Fruit fly (Drosophila melanogaster) whole organism, embryonic: Measurements from ENCODE around the gene CG4301.

Experiments
- Asciz ChIP-seq: fragments of 200-800 bp; sonication (Bioruptor generic); optimal IDR thresholded peaks from 2 replicates; lab custom pipeline; 2017; ENCODE audit warnings: missing biosample characterization, mild to moderate bottlenecking, missing genetic modification characterization, missing genetic modification reagents
- B-H2 ChIP-seq: fragments of 200-800 bp; sonication (Bioruptor generic); optimal IDR thresholded peaks from 2 replicates; lab custom pipeline; 2018; ENCODE audit warnings: missing biosample characterization, mild to moderate bottlenecking, missing genetic modification characterization
- Bteb2 ChIP-seq: fragments of 200-800 bp; sonication (Bioruptor generic); optimal IDR thresholded peaks from 2 replicates; lab custom pipeline; 2016; ENCODE audit warnings: missing biosample characterization, missing genetic modification characterization
- CG11723 ChIP-seq: fragments of 200-800 bp; sonication (Bioruptor generic); optimal IDR thresholded peaks from 2 replicates; lab custom pipeline; 2017; ENCODE audit warnings: missing biosample characterization, mild to moderate bottlenecking, missing genetic modification characterization
- CG12219 ChIP-seq: fragments of 200-800 bp; sonication (Bioruptor generic); optimal IDR thresholded peaks from 3 replicates; lab custom pipeline; 2018; ENCODE audit warnings: missing biosample characterization, mild to moderate bottlenecking, missing genetic modification characterization
- CG12769 ChIP-seq: fragments of 200-800 bp; sonication (Bioruptor generic); optimal IDR thresholded peaks from 2 replicates; lab custom pipeline; 2019; ENCODE audit warnings: missing biosample characterization, mild to moderate bottlenecking, missing genetic modification characterization, moderate library complexity
- CG13624 ChIP-seq: fragments of 200-800 bp; sonication (Bioruptor generic); optimal IDR thresholded peaks from 2 replicates; lab custom pipeline; 2016; ENCODE audit warnings: missing biosample characterization, missing genetic modification characterization
- CG13775 ChIP-seq: fragments of 200-800 bp; sonication (Bioruptor generic); optimal IDR thresholded peaks from 3 replicates; lab custom pipeline; 2017; ENCODE audit warnings: missing biosample characterization, mild to moderate bottlenecking, missing genetic modification characterization
- CG14710 ChIP-seq: fragments of 200-800 bp; sonication (Bioruptor generic); optimal IDR thresholded peaks from 3 replicates; lab custom pipeline; 2019; ENCODE audit warnings: missing biosample characterization, mild to moderate bottlenecking, missing genetic modification characterization, moderate library complexity
- CG17328 ChIP-seq: fragments of 200-800 bp; sonication (Bioruptor generic); IDR thresholded peaks from 2 replicates; pipeline ENCODE4 v1.3.6; 2022; ENCODE audit warnings: missing biosample characterization, missing genetic modification characterization
- CG32772 ChIP-seq: fragments of 200-800 bp; sonication (Bioruptor generic); IDR thresholded peaks from 2 replicates; pipeline ENCODE4 v1.3.6; 2022; ENCODE audit warnings: missing biosample characterization, missing genetic modification characterization
- CG34376 ChIP-seq: fragments of 200-800 bp; sonication (Bioruptor generic); optimal IDR thresholded peaks from 2 replicates; lab custom pipeline; 2018; ENCODE audit warnings: missing biosample characterization, mild to moderate bottlenecking, missing genetic modification characterization
- CG4328 ChIP-seq: fragments of 200-800 bp; sonication (Bioruptor generic); optimal IDR thresholded peaks from 3 replicates; lab custom pipeline; 2017; ENCODE audit warnings: missing biosample characterization, missing genetic modification reagents, missing genetic modification characterization
- CG4854 ChIP-seq: fragments of 200-800 bp; sonication (Bioruptor generic); optimal IDR thresholded peaks from 2 replicates; lab custom pipeline; 2016; ENCODE audit warnings: missing biosample characterization, missing genetic modification characterization, inconsistent platforms
- CG6175 ChIP-seq: fragments of 200-800 bp; sonication (Bioruptor generic); IDR thresholded peaks from 3 replicates; pipeline ENCODE4 v1.3.6; 2022; ENCODE audit warnings: missing biosample characterization, missing genetic modification characterization
- CG7839 ChIP-seq: fragments of 200-800 bp; sonication (Bioruptor generic); optimal IDR thresholded peaks from 3 replicates; lab custom pipeline; 2018; ENCODE audit warnings: missing biosample characterization, mild to moderate bottlenecking, missing genetic modification characterization, moderate library complexity
- CG8388 ChIP-seq: fragments of 200-800 bp; sonication (Bioruptor generic); optimal IDR thresholded peaks from 2 replicates; lab custom pipeline; 2019; ENCODE audit warnings: missing biosample characterization, mild to moderate bottlenecking, missing genetic modification characterization, moderate library complexity
- CG8924 ChIP-seq: fragments of 200-800 bp; optimal IDR thresholded peaks from 3 replicates; lab custom pipeline; 2019; ENCODE audit warnings: missing biosample characterization, mild to moderate bottlenecking, missing genetic modification characterization, moderate library complexity
- CG9609 ChIP-seq: fragments of 200-800 bp; sonication (Bioruptor generic); optimal IDR thresholded peaks from 3 replicates; lab custom pipeline; 2016; ENCODE audit warnings: missing biosample characterization, missing genetic modification characterization
- Dbx ChIP-seq: fragments of 200-800 bp; sonication (Bioruptor generic); IDR thresholded peaks from 3 replicates; pipeline ENCODE4 v1.3.6; 2022; ENCODE audit warnings: missing biosample characterization, missing genetic modification characterization
- Doc2 ChIP-seq: fragments of 200-800 bp; sonication (Bioruptor generic); IDR thresholded peaks from 2 replicates; pipeline ENCODE4 v1.3.6; 2022; ENCODE audit warnings: missing biosample characterization, missing genetic modification characterization
- Ets97D ChIP-seq: fragments of 200-800 bp; sonication (Bioruptor generic); optimal IDR thresholded peaks from 3 replicates; lab custom pipeline; 2016; ENCODE audit warnings: missing biosample characterization, missing genetic modification characterization
- Fer1 ChIP-seq: fragments of 200-800 bp; sonication (Bioruptor generic); optimal IDR thresholded peaks from 2 replicates; lab custom pipeline; 2017; ENCODE audit warnings: missing biosample characterization, mild to moderate bottlenecking, missing genetic modification characterization
- Fer2 ChIP-seq: fragments of 200-800 bp; sonication (Bioruptor generic); optimal IDR thresholded peaks from 2 replicates; lab custom pipeline; 2018; ENCODE audit warnings: missing biosample characterization, mild to moderate bottlenecking, missing genetic modification characterization, moderate library complexity
- Hey ChIP-seq: fragments of 200-800 bp; sonication (Bioruptor generic); optimal IDR thresholded peaks from 3 replicates; lab custom pipeline; 2018; ENCODE audit warnings: missing biosample characterization, mild to moderate bottlenecking, missing genetic modification characterization
- HmgD ChIP-seq: fragments of 200-800 bp; sonication (Bioruptor generic); optimal IDR thresholded peaks from 3 replicates; lab custom pipeline; 2016; ENCODE audit warnings: missing biosample characterization, missing genetic modification characterization
- Lim3 ChIP-seq: fragments of 200-800 bp; sonication (Bioruptor generic); IDR thresholded peaks from 2 replicates; pipeline ENCODE4 v1.3.6; 2022; ENCODE audit warnings: missing biosample characterization, missing genetic modification characterization
- Mad ChIP-seq: fragments of 200-800 bp; sonication (Bioruptor generic); optimal IDR thresholded peaks from 2 replicates; lab custom pipeline; 2016; ENCODE audit warnings: missing biosample characterization, missing genetic modification characterization
- Oaz ChIP-seq: fragments of 200-800 bp; sonication (Bioruptor generic); IDR thresholded peaks from 2 replicates; pipeline ENCODE4 v1.3.6; 2022; ENCODE audit warnings: missing biosample characterization, missing genetic modification characterization
- al ChIP-seq: fragments of 200-800 bp; sonication (Bioruptor generic); IDR thresholded peaks from 2 replicates; pipeline ENCODE4 v1.3.6; 2022; ENCODE audit warnings: missing biosample characterization, missing genetic modification characterization
- bcd ChIP-seq: fragments of 200-800 bp; sonication (Bioruptor generic); optimal IDR thresholded peaks from 2 replicates; lab custom pipeline; 2017; ENCODE audit warnings: missing biosample characterization, mild to moderate bottlenecking, missing genetic modification characterization
- btn ChIP-seq: fragments of 200-800 bp; sonication (Bioruptor generic); optimal IDR thresholded peaks from 2 replicates; lab custom pipeline; 2016; ENCODE audit warnings: missing biosample characterization, missing genetic modification characterization
- corto ChIP-seq: fragments of 200-800 bp; sonication (Bioruptor generic); optimal IDR thresholded peaks from 2 replicates; lab custom pipeline; 2016; ENCODE audit warnings: missing biosample characterization, mild to moderate bottlenecking, missing genetic modification characterization, moderate library complexity
- cwo ChIP-seq: fragments of 200-800 bp; sonication (Bioruptor generic); optimal IDR thresholded peaks from 3 replicates; lab custom pipeline; 2017; ENCODE audit warnings: missing biosample characterization, missing genetic modification characterization, mild to moderate bottlenecking, moderate library complexity, missing genetic modification reagents
- dmrt11E ChIP-seq: fragments of 200-800 bp; sonication (Bioruptor generic); optimal IDR thresholded peaks from 3 replicates; lab custom pipeline; 2018; ENCODE audit warnings: missing biosample characterization, mild to moderate bottlenecking, missing genetic modification characterization, moderate library complexity
- emc ChIP-seq: fragments of 200-800 bp; sonication (Bioruptor generic); optimal IDR thresholded peaks from 2 replicates; lab custom pipeline; 2016; ENCODE audit warnings: missing biosample characterization, missing genetic modification characterization
- gem ChIP-seq: fragments of 200-800 bp; sonication (Bioruptor generic); optimal IDR thresholded peaks from 2 replicates; lab custom pipeline; 2019; ENCODE audit warnings: missing biosample characterization, mild to moderate bottlenecking, missing genetic modification characterization, moderate library complexity
- gfzf ChIP-seq: fragments of 200-800 bp; sonication (Bioruptor generic); optimal IDR thresholded peaks from 2 replicates; lab custom pipeline; 2016; ENCODE audit warnings: missing biosample characterization, mild to moderate bottlenecking, missing genetic modification characterization, moderate library complexity
- gro ChIP-seq: fragments of 200-800 bp; sonication (Bioruptor generic); optimal IDR thresholded peaks from 2 replicates; lab custom pipeline; 2016; ENCODE audit warnings: missing biosample characterization, missing genetic modification characterization
- hth ChIP-seq: fragments of >200 bp; optimal IDR thresholded peaks from 2 replicates; lab custom pipeline; 2017; ENCODE audit warnings: inconsistent platforms
- jigr1 ChIP-seq: fragments of 200-800 bp; sonication (Bioruptor generic); IDR thresholded peaks from 3 replicates; pipeline ENCODE4 v1.3.6; 2022; ENCODE audit warnings: missing biosample characterization, missing genetic modification characterization
- klu ChIP-seq: fragments of 200-800 bp; sonication (Bioruptor generic); IDR thresholded peaks from 2 replicates; pipeline ENCODE4 v1.3.6; 2022; ENCODE audit warnings: missing biosample characterization, missing genetic modification characterization
- nom ChIP-seq: fragments of 200-800 bp; sonication (Bioruptor generic); optimal IDR thresholded peaks from 2 replicates; lab custom pipeline; 2017; ENCODE audit warnings: missing biosample characterization, missing genetic modification characterization, mild to moderate bottlenecking, moderate library complexity, missing genetic modification reagents
- phol ChIP-seq: fragments of 200-800 bp; sonication (Bioruptor generic); optimal IDR thresholded peaks from 3 replicates; lab custom pipeline; 2018; ENCODE audit warnings: missing biosample characterization, mild to moderate bottlenecking, missing genetic modification characterization, moderate library complexity
- run ChIP-seq: fragments of 200-800 bp; sonication (Bioruptor generic); optimal IDR thresholded peaks from 3 replicates; lab custom pipeline; 2018; ENCODE audit warnings: missing biosample characterization, mild to moderate bottlenecking, missing genetic modification characterization
- shn ChIP-seq: fragments of 200-800 bp; sonication (Bioruptor generic); optimal IDR thresholded peaks from 3 replicates; lab custom pipeline; 2016; ENCODE audit warnings: missing biosample characterization, missing genetic modification characterization
- so ChIP-seq: fragments of 200-800 bp; sonication (Bioruptor generic); IDR thresholded peaks from 3 replicates; pipeline ENCODE4 v1.3.6; 2022; ENCODE audit warnings: missing biosample characterization, missing genetic modification characterization
- ssp ChIP-seq: fragments of 200-800 bp; sonication (Bioruptor generic); IDR thresholded peaks from 2 replicates; pipeline ENCODE4 v1.3.6; 2022; ENCODE audit warnings: missing biosample characterization, missing genetic modification characterization
- tgo ChIP-seq: fragments of 200-800 bp; sonication (Bioruptor generic); IDR thresholded peaks from 3 replicates; pipeline ENCODE4 v1.3.6; 2022; ENCODE audit warnings: missing biosample characterization, missing genetic modification characterization
- tx ChIP-seq: fragments of 200-800 bp; sonication (Bioruptor generic); optimal IDR thresholded peaks from 2 replicates; lab custom pipeline; 2016; ENCODE audit warnings: missing biosample characterization, missing genetic modification characterization
- unc-4 ChIP-seq: fragments of 200-800 bp; sonication (Bioruptor generic); IDR thresholded peaks from 2 replicates; pipeline ENCODE4 v1.3.6; 2022; ENCODE audit warnings: missing biosample characterization, missing genetic modification characterization; ENCODE audit not compliant: partially characterized antibody
- vvl ChIP-seq: fragments of 200-800 bp; sonication (Bioruptor generic); IDR thresholded peaks from 2 replicates; pipeline ENCODE4 v1.3.6; 2022; ENCODE audit warnings: missing biosample characterization, missing genetic modification characterization

The CG4301 gene

dm6 chrX:16391397-16391796 is 13.9 kb upstream of the CG4301 start, which contains the start of the genes TH1 and mei-41 (continued):
- peak; percentile 84 for TF ChIP-seq CG8388 (GFP tag; lab: Kevin White, UChicago)
- no peak for TF ChIP-seq CG13624 (GFP tag; lab: Kevin White, UChicago)
- TF ChIP-seq emc, result peak; percentile 12
- TF ChIP-seq corto (GFP tag; lab: Kevin White, UChicago), result no peak
- TF ChIP-seq CG6175, result peak; percentile 91
- peak; percentile 95 for TF ChIP-seq dmrt11E (tag; lab: Kevin White, UChicago)
- peak; percentile 79; the same call in 1 of the 2 replicates for TF ChIP-seq Doc2 (GFP tag; lab: Robert Waterston, UW)
- TF ChIP-seq Ets97D, result peak; percentile 49
- peak; percentile 82 for TF ChIP-seq so (GFP tag; lab: Robert Waterston, UW)
- TF ChIP-seq run (tag; lab: Kevin White, UChicago), result peak; percentile 50
- peak; percentile 35 for TF ChIP-seq CG34376
- peak; percentile 79 for TF ChIP-seq CG11723 (GFP tag; lab: Kevin White, UChicago)
- TF ChIP-seq Fer2 (tag; lab: Kevin White, UChicago), result peak; percentile 83
- TF ChIP-seq phol (tag; lab: Kevin White, UChicago), result peak; percentile 95
- TF ChIP-seq tgo (GFP tag; lab: Robert Waterston, UW), result peak; percentile 95
- TF ChIP-seq al, result peak; percentile 95
- peak; percentile 91 for TF ChIP-seq klu
- TF ChIP-seq Dbx, result peak; percentile 95
- peak; percentile 64 for TF ChIP-seq cwo
- no peak for TF ChIP-seq CG12219 (GFP tag; lab: Kevin White, UChicago)
- TF ChIP-seq Hey (tag; lab: Kevin White, UChicago), result no peak
- TF ChIP-seq nom (GFP tag; lab: Kevin White, UChicago), result no peak
- TF ChIP-seq CG7839 (tag; lab: Kevin White, UChicago), result peak; percentile 96
- no peak for TF ChIP-seq CG4854
- TF ChIP-seq Fer1, result no peak
- TF ChIP-seq Mad (GFP tag; lab: Kevin White, UChicago), result peak; percentile 78
- TF ChIP-seq gro (GFP tag; lab: Kevin White, UChicago), result no peak
- TF ChIP-seq shn (GFP tag; lab: Kevin White, UChicago), result no peak
- peak; percentile 94 for TF ChIP-seq CG14710 (tag; lab: Kevin White, UChicago)
- peak; percentile 97 for TF ChIP-seq vvl (GFP tag; lab: Robert Waterston, UW)
- peak; percentile 54; the same call in 1 of the 2 replicates for TF ChIP-seq unc-4 (GFP tag; lab: Robert Waterston, UW)
- peak; percentile 99 for TF ChIP-seq ssp
- TF ChIP-seq jigr1 (GFP tag; lab: Robert Waterston, UW), result peak; percentile 90
- peak; percentile 96 for TF ChIP-seq gem
- peak; percentile 43 for TF ChIP-seq CG9609
- peak; percentile 82 for TF ChIP-seq Lim3 (GFP tag; lab: Robert Waterston, UW)
- TF ChIP-seq B-H2 (GFP tag; lab: Kevin White, UChicago), result no peak
- peak; percentile 64 for TF ChIP-seq CG4328 (GFP tag; lab: Kevin White, UChicago)
- no peak for TF ChIP-seq Asciz (GFP tag; lab: Kevin White, UChicago)
- TF ChIP-seq HmgD, result no peak
- TF ChIP-seq tx, result peak; percentile 21
- no peak for TF ChIP-seq CG12769 (tag; lab: Kevin White, UChicago)
- TF ChIP-seq btn (GFP tag; lab: Kevin White, UChicago), result no peak
- peak; percentile 95 for TF ChIP-seq CG17328
- TF ChIP-seq hth, result no peak
- peak; percentile 89 for TF ChIP-seq bcd (GFP tag; lab: Kevin White, UChicago)
- peak; percentile 56 for TF ChIP-seq gfzf
- TF ChIP-seq Oaz (GFP tag; lab: Robert Waterston, UW), result peak; percentile 81
- TF ChIP-seq Bteb2 (GFP tag; lab: Kevin White, UChicago), result peak; percentile 12
- peak; percentile 90 for TF ChIP-seq CG13775 (GFP tag; lab: Kevin White, UChicago)
- peak; percentile 92 for TF ChIP-seq CG8924 (tag; lab: Kevin White, UChicago)
- peak; percentile 96 for TF ChIP-seq CG32772 (GFP tag; lab: Robert Waterston, UW)
